Fruit fly (Drosophila melanogaster): ENCODE measurements around the gene CG31407.

Gene CG31407

DNA sequence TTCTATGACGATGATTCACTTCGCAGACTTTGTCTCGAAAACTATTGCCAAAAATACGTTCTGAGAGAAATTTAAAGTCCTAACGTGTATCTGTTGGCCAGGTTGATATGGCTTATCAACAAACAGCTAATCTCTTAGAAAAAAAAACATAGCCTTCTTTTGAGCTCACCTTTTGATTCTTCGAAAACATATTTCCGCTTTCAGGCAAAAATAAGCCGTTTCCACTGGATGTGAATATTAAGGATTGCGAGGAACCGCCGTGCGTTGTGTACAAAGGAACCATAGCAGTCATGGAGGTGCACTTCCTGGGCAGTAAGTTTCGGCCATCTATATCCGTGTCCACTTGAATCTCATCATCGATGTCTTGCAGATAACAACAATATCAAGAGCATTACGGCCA is 28.6 kb upstream of the CG31407 start:
- no peak for TF ChIP-seq HLH106 (tag; optimal IDR thresholded peaks at IDR 0.05)

DNA sequence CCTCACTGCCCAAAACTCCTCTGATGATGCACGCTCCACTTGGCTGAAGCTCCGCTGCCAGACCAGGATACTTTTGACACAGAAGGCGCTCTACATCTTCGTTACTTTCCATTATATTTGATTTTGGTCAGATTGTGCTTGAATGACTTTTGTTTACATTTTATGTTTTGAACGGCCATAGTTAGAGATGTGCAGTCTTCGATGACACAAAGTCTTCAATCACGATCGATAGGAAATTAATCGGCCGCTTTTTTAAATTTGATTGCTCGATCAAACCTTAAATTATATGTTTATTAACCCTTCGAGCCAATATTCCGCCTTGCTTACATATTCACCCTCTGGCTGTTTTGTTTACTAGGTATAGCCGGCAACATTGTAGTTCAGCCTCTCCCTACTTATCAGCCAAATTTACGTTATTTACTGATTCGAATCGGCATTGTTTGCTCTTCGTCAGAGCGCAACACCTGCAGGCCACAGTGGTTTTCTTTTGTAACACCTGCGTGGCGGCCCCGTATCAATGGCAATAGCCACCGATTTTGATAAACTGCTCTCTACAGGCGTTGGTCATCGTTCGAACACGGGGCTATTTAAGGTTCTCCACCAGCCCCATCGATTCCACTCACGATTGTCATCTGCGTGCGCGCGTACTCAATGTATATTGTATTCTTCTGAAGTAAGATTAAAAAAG is 27.9 kb upstream of the CG31407 start, which contains the start of the genes Fancl and Npc2e:
Gene Fancl (minus strand): TSS at position 175 of the 688 bp plus-strand sequence.
Gene Npc2e (plus strand): TSS at position 638 of the 688 bp plus-strand sequence.
- TF ChIP-seq Rel (GFP tag; optimal IDR thresholded peaks at IDR 0.05) (no peak), Rel (tag; optimal IDR thresholded peaks at IDR 0.05) (peak; percentile 17), rgr (GFP tag; optimal IDR thresholded peaks at IDR 0.05) (no peak)

DNA sequence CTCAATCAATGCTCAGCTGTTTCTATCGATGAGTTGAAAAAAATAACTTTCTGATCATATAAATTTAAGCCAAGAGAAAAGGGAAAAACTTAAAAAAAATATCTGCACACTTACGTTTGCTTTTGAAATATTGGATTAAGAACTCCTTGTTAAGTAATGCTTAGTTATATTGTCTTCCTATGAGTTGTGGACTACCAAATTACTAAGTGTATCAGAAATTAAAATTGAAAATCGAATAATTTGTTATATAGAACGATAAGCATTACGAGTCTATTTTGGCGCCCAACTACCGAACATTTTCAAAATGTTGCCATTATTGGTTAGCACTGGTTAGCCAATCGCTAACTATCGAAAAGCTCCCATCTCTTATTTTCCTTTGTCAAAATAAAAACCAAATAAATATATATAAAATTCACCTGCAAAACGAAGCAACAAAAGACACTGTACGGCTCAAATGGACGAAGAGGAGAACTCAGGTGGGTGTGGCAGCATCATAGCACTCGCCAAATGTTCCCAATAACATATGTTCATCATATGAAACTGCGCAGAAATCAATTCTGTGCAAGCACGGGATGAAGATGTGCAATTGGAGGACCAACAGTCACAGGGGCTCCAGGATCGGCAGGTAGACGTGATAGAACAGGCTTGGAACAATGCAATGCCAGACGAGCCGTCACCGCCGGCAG is 24.0 kb upstream of the CG31407 start, which contains the start of gene ohgt:
Gene ohgt (plus strand): TSS at position 358 of the 686 bp plus-strand sequence.
- TF ChIP-seq psq (GFP tag; optimal IDR thresholded peaks at IDR 0.05) (no peak), dsf (GFP tag; optimal IDR thresholded peaks at IDR 0.05; ENCODE audit: borderline replicate concordance) (no peak), brk (GFP tag; optimal IDR thresholded peaks at IDR 0.05) (no peak), Sp1 (GFP tag; optimal IDR thresholded peaks at IDR 0.05) (peak; percentile 49), Myc (optimal IDR thresholded peaks at IDR 0.05) (peak; percentile 36), woc (GFP tag; optimal IDR thresholded peaks at IDR 0.05) (peak; percentile 46), lola (GFP tag; optimal IDR thresholded peaks at IDR 0.05) (no peak), N (GFP tag; optimal IDR thresholded peaks at IDR 0.05) (no peak), CrebA (GFP tag; optimal IDR thresholded peaks at IDR 0.05; ENCODE audit: borderline replicate concordance) (no peak), foxo (GFP tag; optimal IDR thresholded peaks at IDR 0.05) (peak in 1 of 2 experiments; percentile 40), Dfd (GFP tag; optimal IDR thresholded peaks at IDR 0.05) (no peak), rgr (GFP tag; optimal IDR thresholded peaks at IDR 0.05) (peak; percentile 37), CG9705 (GFP tag; optimal IDR thresholded peaks at IDR 0.05) (no peak), sage (GFP tag; optimal IDR thresholded peaks at IDR 0.05) (no peak), jim (GFP tag; optimal IDR thresholded peaks at IDR 0.05) (no peak), dmrt93B (GFP tag; optimal IDR thresholded peaks at IDR 0.05) (no peak), fru (GFP tag; optimal IDR thresholded peaks at IDR 0.05) (peak; percentile 40), Hr83 (GFP tag; optimal IDR thresholded peaks at IDR 0.05; ENCODE audit: poor library complexity, severe bottlenecking) (no peak), Hr78 (GFP tag; optimal IDR thresholded peaks at IDR 0.05) (no peak), OdsH (GFP tag; optimal IDR thresholded peaks at IDR 0.05) (peak; percentile 22), ey (GFP tag; optimal IDR thresholded peaks at IDR 0.05) (peak; percentile 31), dl (GFP tag; optimal IDR thresholded peaks at IDR 0.05; ENCODE audit: insufficient read depth in 1 of 2, partially characterized antibody in 2 of 2) (no peak), Vsx2 (GFP tag; optimal IDR thresholded peaks at IDR 0.05; ENCODE audit: partially characterized antibody) (no peak), GATAd (GFP tag; optimal IDR thresholded peaks at IDR 0.05) (no peak), Dif (GFP tag; optimal IDR thresholded peaks at IDR 0.05; ENCODE audit: partially characterized antibody) (no peak), sv (GFP tag; optimal IDR thresholded peaks at IDR 0.05) (peak; percentile 3), h (GFP tag; optimal IDR thresholded peaks at IDR 0.05) (peak; percentile 32), usp (GFP tag; optimal IDR thresholded peaks at IDR 0.05) (no peak), Jra (GFP tag; optimal IDR thresholded peaks at IDR 0.05) (peak; percentile 62), HLH106 (tag; optimal IDR thresholded peaks at IDR 0.05) (peak; percentile 35), tai (GFP tag; optimal IDR thresholded peaks at IDR 0.05) (no peak), Abd-B (GFP tag; optimal IDR thresholded peaks at IDR 0.05) (no peak), pan (optimal IDR thresholded peaks at IDR 0.05) (no peak), CG32264 (GFP tag; optimal IDR thresholded peaks at IDR 0.05) (no peak), Hnf4 (GFP tag; optimal IDR thresholded peaks at IDR 0.05) (peak; percentile 42), Mio (GFP tag; optimal IDR thresholded peaks at IDR 0.05) (no peak), br (GFP tag; optimal IDR thresholded peaks at IDR 0.05) (no peak), Rel (GFP tag; optimal IDR thresholded peaks at IDR 0.05) (no peak), Rel (tag; optimal IDR thresholded peaks at IDR 0.05) (no peak)
